Fruit fly (Drosophila melanogaster): ENCODE measurements around the gene CG42613.

DNA sequence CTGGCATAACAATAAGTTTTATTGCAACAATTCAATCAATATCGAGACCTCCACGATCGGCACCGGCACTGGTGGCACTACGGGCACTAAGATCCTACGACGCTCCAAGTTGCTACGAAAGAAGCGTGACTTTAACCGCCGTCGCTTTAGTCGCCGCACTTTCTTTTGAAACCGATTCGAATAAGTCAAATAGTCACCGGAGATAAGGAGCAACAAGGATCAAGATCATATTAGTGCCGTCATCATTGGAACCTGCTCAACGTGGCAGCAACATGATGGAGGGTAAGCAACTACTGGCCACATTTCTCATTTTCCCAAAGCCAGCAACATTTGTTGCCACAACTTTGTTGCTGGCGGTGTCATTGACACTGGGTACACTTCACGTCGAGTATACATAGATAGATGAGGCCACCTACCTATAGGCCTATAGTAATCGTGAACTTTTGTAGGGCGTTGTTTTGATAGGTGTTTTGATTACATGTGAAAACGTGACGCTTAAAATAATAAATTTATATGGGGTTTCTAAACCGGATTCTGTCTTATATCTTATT lies 13.3 kb upstream of the CG42613 start:
- TF ChIP-seq schlank (tag; optimal IDR thresholded peaks at IDR 0.05) (no peak), abd-A (tag; optimal IDR thresholded peaks at IDR 0.05) (no peak), psq (GFP tag; optimal IDR thresholded peaks at IDR 0.05) (no peak), ap (GFP tag; IDR thresholded peaks at IDR 0.05) (no peak), Eip74EF (GFP tag; optimal IDR thresholded peaks at IDR 0.05) (no peak), CG15269 (tag; optimal IDR thresholded peaks at IDR 0.05) (no peak), CG5245 (GFP tag; optimal IDR thresholded peaks at IDR 0.05) (no peak), CG6254 (GFP tag; optimal IDR thresholded peaks at IDR 0.05) (no peak)
